Worm (Caenorhabditis elegans) whole organism, L2 larva: ENCODE results near the gene fipr-13.

ENCODE experiments used
- C34F6.9 ChIP-seq: fragments of 150-350 bp; optimal IDR thresholded peaks from 2 replicates; lab custom pipeline; 2014; ENCODE audit warnings: missing biosample characterization, missing genetic modification characterization
- F13H6.1 ChIP-seq: sonication (generic microtip); optimal IDR thresholded peaks from 2 replicates; lab custom pipeline; 2016; ENCODE audit warnings: missing genetic modification characterization, missing compliant biosample characterization
- R02D3.7 ChIP-seq: fragments of 150-350 bp; optimal IDR thresholded peaks from 2 replicates; lab custom pipeline; 2014; ENCODE audit warnings: missing biosample characterization, missing genetic modification characterization
- Y55F3AM.14 ChIP-seq: fragments of 200-800 bp; sonication (Bioruptor generic); optimal IDR thresholded peaks from 2 replicates; lab custom pipeline; 2018; ENCODE audit warnings: mild to moderate bottlenecking, missing genetic modification characterization, missing compliant biosample characterization
- ZK546.5 ChIP-seq: sonication (generic microtip); optimal IDR thresholded peaks from 2 replicates; lab custom pipeline; 2017; ENCODE audit warnings: missing biosample characterization, missing genetic modification characterization
- alr-1 ChIP-seq: fragments of 150-350 bp; optimal IDR thresholded peaks from 2 replicates; lab custom pipeline; 2014; ENCODE audit warnings: missing biosample characterization, missing genetic modification characterization
- aly-2 ChIP-seq: fragments of 150-350 bp; optimal IDR thresholded peaks from 2 replicates; lab custom pipeline; 2014; ENCODE audit warnings: missing biosample characterization, missing genetic modification characterization
- ama-1 ChIP-seq: fragments of 150-350 bp; optimal IDR thresholded peaks from 2 replicates; lab custom pipeline; 2018; ENCODE audit warnings: inconsistent platforms
- ceh-16 ChIP-seq: fragments of 150-350 bp; optimal IDR thresholded peaks from 2 replicates; lab custom pipeline; 2014; ENCODE audit warnings: missing biosample characterization, missing genetic modification characterization
- ceh-82 ChIP-seq: fragments of 150-350 bp; optimal IDR thresholded peaks from 2 replicates; lab custom pipeline; 2014; ENCODE audit warnings: missing biosample characterization, missing genetic modification characterization
- crh-2 ChIP-seq: sonication (generic microtip); optimal IDR thresholded peaks from 2 replicates; lab custom pipeline; 2017; ENCODE audit warnings: missing biosample characterization, missing genetic modification characterization
- dmd-4 ChIP-seq: sonication (generic microtip); optimal IDR thresholded peaks from 2 replicates; lab custom pipeline; 2017; ENCODE audit warnings: missing biosample characterization, missing genetic modification characterization
- egl-27 ChIP-seq: sonication (generic microtip); optimal IDR thresholded peaks from 3 replicates; lab custom pipeline; 2017; ENCODE audit warnings: missing biosample characterization, missing genetic modification reagents, missing genetic modification characterization
- elt-1 ChIP-seq: fragments of 150-350 bp; optimal IDR thresholded peaks from 2 replicates; lab custom pipeline; 2014; ENCODE audit warnings: missing biosample characterization, missing genetic modification characterization
- elt-3 ChIP-seq: sonication (generic microtip); optimal IDR thresholded peaks from 2 replicates; lab custom pipeline; 2017; ENCODE audit warnings: missing biosample characterization, missing genetic modification characterization
- fos-1 ChIP-seq: fragments of 150-350 bp; optimal IDR thresholded peaks from 2 replicates; lab custom pipeline; 2014; ENCODE audit warnings: missing biosample characterization, missing genetic modification characterization
- gmeb-1 ChIP-seq: fragments of 150-350 bp; optimal IDR thresholded peaks from 2 replicates; lab custom pipeline; 2014; ENCODE audit warnings: missing biosample characterization, missing genetic modification characterization
- lin-11 ChIP-seq: fragments of 150-350 bp; sonication (generic microtip); optimal IDR thresholded peaks from 2 replicates; lab custom pipeline; 2014; ENCODE audit warnings: missing biosample characterization, missing genetic modification characterization, inconsistent platforms, mixed read lengths
- lin-13 ChIP-seq: fragments of 150-350 bp; optimal IDR thresholded peaks from 2 replicates; lab custom pipeline; 2014; ENCODE audit warnings: missing biosample characterization, missing genetic modification reagents, missing genetic modification characterization
- lin-39 ChIP-seq: fragments of 150-350 bp; optimal IDR thresholded peaks from 2 replicates; lab custom pipeline; 2014; ENCODE audit warnings: missing biosample characterization, missing genetic modification reagents, missing genetic modification characterization
- lsy-2 ChIP-seq, 2 experiments: fragments of 150-350 bp in 1 of 2; sonication (generic microtip) in 1 of 2; optimal IDR thresholded peaks; 2 replicates each; lab custom pipeline; 2014 to 2017; ENCODE audit warnings: missing biosample characterization in 2 of 2, missing genetic modification characterization in 2 of 2
- mab-5 ChIP-seq: fragments of 150-350 bp; optimal IDR thresholded peaks from 2 replicates; lab custom pipeline; 2014; ENCODE audit warnings: missing biosample characterization, missing genetic modification characterization
- mbf-1 ChIP-seq: sonication (generic microtip); optimal IDR thresholded peaks from 2 replicates; lab custom pipeline; 2017; ENCODE audit warnings: missing biosample characterization, missing genetic modification characterization
- mdl-1 ChIP-seq, 2 experiments: fragments of 150-350 bp in 1 of 2; sonication (generic microtip) in 1 of 2; optimal IDR thresholded peaks; 2 replicates each; lab custom pipeline; 2017; ENCODE audit warnings: missing biosample characterization in 2 of 2, missing genetic modification characterization in 2 of 2
- nhr-10 ChIP-seq: sonication (generic microtip); optimal IDR thresholded peaks from 2 replicates; lab custom pipeline; 2017; ENCODE audit warnings: missing biosample characterization, missing genetic modification characterization
- nhr-11 ChIP-seq: fragments of 150-350 bp; optimal IDR thresholded peaks from 2 replicates; lab custom pipeline; 2014; ENCODE audit warnings: missing biosample characterization, missing genetic modification characterization
- nhr-12 ChIP-seq: fragments of 150-350 bp; optimal IDR thresholded peaks from 2 replicates; lab custom pipeline; 2014; ENCODE audit warnings: missing biosample characterization, missing genetic modification characterization
- nhr-129 ChIP-seq: fragments of 150-350 bp; optimal IDR thresholded peaks from 2 replicates; lab custom pipeline; 2014; ENCODE audit warnings: missing biosample characterization, missing genetic modification characterization
- nhr-21 ChIP-seq: fragments of 150-350 bp; optimal IDR thresholded peaks from 2 replicates; lab custom pipeline; 2014; ENCODE audit warnings: missing biosample characterization, missing genetic modification characterization
- nhr-23 ChIP-seq: fragments of 150-350 bp; optimal IDR thresholded peaks from 2 replicates; lab custom pipeline; 2014; ENCODE audit warnings: missing biosample characterization, missing genetic modification reagents, missing genetic modification characterization
- nhr-237 ChIP-seq: fragments of 150-350 bp; optimal IDR thresholded peaks from 2 replicates; lab custom pipeline; 2014; ENCODE audit warnings: missing biosample characterization, missing genetic modification characterization
- nhr-25 ChIP-seq: fragments of 150-350 bp; sonication (generic microtip); optimal IDR thresholded peaks from 3 replicates; lab custom pipeline; 2014; ENCODE audit warnings: missing biosample characterization, missing genetic modification characterization
- nhr-6 ChIP-seq: fragments of 150-350 bp; optimal IDR thresholded peaks from 2 replicates; lab custom pipeline; 2014; ENCODE audit warnings: missing biosample characterization, missing genetic modification characterization
- nhr-77 ChIP-seq: fragments of 150-350 bp; optimal IDR thresholded peaks from 2 replicates; lab custom pipeline; 2014; ENCODE audit warnings: missing biosample characterization, missing genetic modification characterization
- peb-1 ChIP-seq: fragments of 150-350 bp; optimal IDR thresholded peaks from 2 replicates; lab custom pipeline; 2014; ENCODE audit warnings: missing biosample characterization, missing genetic modification characterization
- sem-4 ChIP-seq: fragments of 150-350 bp; optimal IDR thresholded peaks from 2 replicates; lab custom pipeline; 2014; ENCODE audit warnings: missing biosample characterization, missing genetic modification reagents, missing genetic modification characterization
- skn-1 ChIP-seq: sonication (generic microtip); optimal IDR thresholded peaks from 2 replicates; lab custom pipeline; 2017; ENCODE audit warnings: missing biosample characterization, missing genetic modification characterization
- sma-3 ChIP-seq: sonication (generic microtip); optimal IDR thresholded peaks from 2 replicates; lab custom pipeline; 2016; ENCODE audit warnings: missing genetic modification reagents, missing genetic modification characterization, missing compliant biosample characterization
- sma-9 ChIP-seq, 2 experiments: fragments of 150-350 bp in 1 of 2; sonication (generic microtip) in 1 of 2; optimal IDR thresholded peaks; 2 replicates each; lab custom pipeline; 2014 to 2016; ENCODE audit warnings: missing genetic modification characterization in 2 of 2, mild to moderate bottlenecking in 1 of 2, missing biosample characterization in 1 of 2, missing compliant biosample characterization in 1 of 2, missing genetic modification reagents in 1 of 2, moderate library complexity in 1 of 2
- snpc-4 ChIP-seq: fragments of 150-350 bp; optimal IDR thresholded peaks from 2 replicates; lab custom pipeline; 2014; ENCODE audit warnings: missing biosample characterization, missing genetic modification characterization
- unc-39 ChIP-seq: fragments of 150-350 bp; optimal IDR thresholded peaks from 2 replicates; lab custom pipeline; 2014; ENCODE audit warnings: missing biosample characterization, missing genetic modification characterization
- unc-55 ChIP-seq: fragments of 150-350 bp; sonication (generic microtip); optimal IDR thresholded peaks from 3 replicates; lab custom pipeline; 2014; ENCODE audit warnings: missing biosample characterization, missing genetic modification reagents, missing genetic modification characterization
- unc-62 ChIP-seq: fragments of 150-350 bp; optimal IDR thresholded peaks from 2 replicates; lab custom pipeline; 2014; ENCODE audit warnings: missing biosample characterization, missing genetic modification reagents, missing genetic modification characterization
- zag-1 ChIP-seq: fragments of 150-350 bp; optimal IDR thresholded peaks from 2 replicates; lab custom pipeline; 2014; ENCODE audit warnings: missing biosample characterization, missing genetic modification characterization
- ztf-1 ChIP-seq: fragments of 200-800 bp; sonication (Bioruptor generic); conservative IDR thresholded peaks from 2 replicates; pipeline ENCODE4 v1.3.6; 2022; ENCODE audit warnings: missing genetic modification characterization, missing compliant biosample characterization
- ztf-11 ChIP-seq: sonication (generic microtip); optimal IDR thresholded peaks from 2 replicates; lab custom pipeline; 2017; ENCODE audit warnings: missing biosample characterization, missing genetic modification characterization
- ztf-4 ChIP-seq: fragments of 150-350 bp; optimal IDR thresholded peaks from 2 replicates; lab custom pipeline; 2014; ENCODE audit warnings: missing biosample characterization, missing genetic modification characterization

fipr-13 gene

DNA sequence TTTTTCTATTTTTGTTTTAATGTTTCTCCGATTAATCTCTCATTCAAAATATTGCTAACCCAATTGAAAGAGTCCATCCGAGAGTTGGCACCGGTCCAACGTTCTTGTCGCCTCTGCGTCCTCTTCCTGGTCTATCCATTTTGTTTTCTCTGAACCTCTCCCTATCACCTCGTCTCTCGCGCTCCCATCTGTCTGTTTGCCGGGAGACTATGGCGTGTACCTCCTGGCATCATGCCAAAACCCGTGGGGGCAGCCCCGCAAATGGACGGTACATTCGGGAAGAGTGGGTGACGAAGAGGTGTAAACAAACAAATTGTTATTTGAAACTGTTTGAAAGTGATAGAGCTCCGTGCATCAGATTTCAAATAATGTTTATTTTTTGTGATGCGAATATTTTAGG is 28.0 kb upstream of the fipr-13 start, which contains the start of gene T06E8.2 (continued):
- TF ChIP-seq nhr-12 (tag; lab: Kevin White, UChicago) (no peak), peb-1 (tag; lab: Kevin White, UChicago) (peak; percentile 41), lin-39 (tag; lab: Kevin White, UChicago) (no peak), ztf-11 (tag; lab: Kevin White, UChicago) (no peak), lin-13 (GFP tag; lab: Kevin White, UChicago) (no peak)
- TF ChIP-seq, all 48 proteins: peak for 11

DNA sequence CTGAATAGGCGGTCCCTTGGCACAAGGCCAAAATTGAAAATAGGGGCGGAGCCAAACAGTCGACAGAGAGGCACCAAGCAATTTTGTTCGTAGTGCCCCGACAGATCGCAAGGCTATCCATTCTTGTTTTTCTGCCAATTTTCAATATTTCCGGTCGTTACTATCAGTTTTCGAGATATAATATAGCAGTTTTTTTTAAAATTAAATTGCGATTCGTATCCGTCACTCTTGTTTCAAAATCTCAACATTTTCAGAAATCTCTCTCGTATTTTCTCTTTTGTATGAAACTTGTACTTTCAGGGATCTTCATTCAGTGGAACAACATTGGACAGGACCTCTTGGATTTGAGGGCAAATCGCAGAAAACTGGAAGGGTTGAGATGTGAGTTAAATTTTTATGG is 27.3 kb upstream of the fipr-13 start, which contains the start of gene F57A8.1:
F57A8.1 (plus strand) TSS at position 301 of the 400 bp plus-strand sequence.
- TF ChIP-seq nhr-77 (no peak), ztf-11 (tag; lab: Kevin White, UChicago) (no peak), ceh-16 (no peak), peb-1 (tag; lab: Kevin White, UChicago) (no peak), nhr-23 (tag; lab: Kevin White, UChicago) (no peak), gmeb-1 (tag; lab: Kevin White, UChicago) (no peak), zag-1 (tag; lab: Kevin White, UChicago) (no peak), nhr-6 (tag; lab: Kevin White, UChicago) (no peak), sma-3 (GFP tag; lab: Kevin White, UChicago) (no peak), elt-1 (tag; lab: Kevin White, UChicago) (no peak), nhr-25 (tag; lab: Kevin White, UChicago) (no peak), elt-3 (tag; lab: Kevin White, UChicago) (no peak), alr-1 (tag; lab: Kevin White, UChicago) (no peak), mab-5 (tag; lab: Kevin White, UChicago) (no peak)

DNA sequence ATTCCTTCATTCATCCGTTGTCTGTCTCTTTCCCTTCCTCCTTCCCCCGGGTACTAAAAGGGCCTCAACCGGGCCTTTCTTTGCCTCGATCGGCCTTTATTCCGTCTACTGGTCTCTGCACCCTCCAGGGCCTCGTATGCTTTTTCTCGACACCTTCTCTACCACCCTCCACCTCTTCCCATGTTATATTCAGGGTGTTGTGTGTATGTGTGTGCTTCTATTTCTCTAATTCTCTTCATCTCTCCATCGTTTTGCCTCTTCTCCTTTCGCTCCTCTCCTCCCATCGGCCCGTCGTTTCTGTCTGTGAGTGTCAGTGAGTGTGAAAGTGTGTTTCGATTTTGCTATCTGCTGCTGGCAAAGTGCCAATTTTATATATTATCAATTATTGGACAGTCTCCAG is 24.5 kb upstream of the fipr-13 start:
- TF ChIP-seq nhr-12 (tag; lab: Kevin White, UChicago), result no peak
- peak; percentile 81 for TF ChIP-seq fos-1 (tag; lab: Kevin White, UChicago)
- TF ChIP-seq egl-27, result peak; percentile 67
- TF ChIP-seq nhr-10, result no peak
- no peak for TF ChIP-seq R02D3.7 (tag; lab: Kevin White, UChicago)
- TF ChIP-seq unc-62 (GFP tag; lab: Kevin White, UChicago), result no peak
- TF ChIP-seq F13H6.1 (tag; lab: Kevin White, UChicago), result peak; percentile 82
- TF ChIP-seq ama-1 (lab: Kevin White, UChicago), result no peak
- peak; percentile 19 to 86 for TF ChIP-seq lsy-2 (tag; optimal IDR thresholded peaks at IDR 0.05; lab: Kevin White, UChicago)
- no peak for TF ChIP-seq ztf-11 (tag; lab: Kevin White, UChicago)
- TF ChIP-seq crh-2 (tag; lab: Kevin White, UChicago), result peak; percentile 73
- TF ChIP-seq elt-1 (tag; lab: Kevin White, UChicago), result no peak
- no peak for TF ChIP-seq ztf-4 (tag; lab: Kevin White, UChicago)
- peak; percentile 27 for TF ChIP-seq nhr-6 (tag; lab: Kevin White, UChicago)
- TF ChIP-seq snpc-4 (tag; lab: Kevin White, UChicago), result peak; percentile 11
- TF ChIP-seq nhr-237 (tag; lab: Kevin White, UChicago), result no peak
- TF ChIP-seq lin-11, result peak; percentile 28
- TF ChIP-seq zag-1 (tag; lab: Kevin White, UChicago), result no peak
- no peak for TF ChIP-seq mbf-1
- TF ChIP-seq lin-13 (GFP tag; lab: Kevin White, UChicago), result peak; percentile 34
- no peak for TF ChIP-seq nhr-23 (tag; lab: Kevin White, UChicago)
- no peak for TF ChIP-seq elt-3 (tag; lab: Kevin White, UChicago)
- peak; percentile 71 for TF ChIP-seq sma-3 (GFP tag; lab: Kevin White, UChicago)
- no peak for TF ChIP-seq peb-1 (tag; lab: Kevin White, UChicago)
- TF ChIP-seq ztf-1 (GFP tag; lab: Robert Waterston, UW), result no peak
- TF ChIP-seq ceh-82 (tag; lab: Kevin White, UChicago), result no peak
- no peak for TF ChIP-seq skn-1 (tag; lab: Kevin White, UChicago)
- TF ChIP-seq sma-9 (GFP tag; optimal IDR thresholded peaks at IDR 0.05; lab: Kevin White, UChicago), result peak; percentile 81
- no peak for TF ChIP-seq sma-9 (tag; optimal IDR thresholded peaks at IDR 0.05; lab: Kevin White, UChicago)
- no peak for TF ChIP-seq nhr-77
- peak; percentile 50 for TF ChIP-seq Y55F3AM.14
- peak; percentile 76 for TF ChIP-seq nhr-25 (tag; lab: Kevin White, UChicago)
- peak; percentile 67 for TF ChIP-seq sem-4 (tag; lab: Kevin White, UChicago)
- peak; percentile 47 for TF ChIP-seq gmeb-1 (tag; lab: Kevin White, UChicago)
- peak in 1 of 2 experiments; percentile 6 for TF ChIP-seq mdl-1 (tag; optimal IDR thresholded peaks at IDR 0.05; lab: Kevin White, UChicago)
- TF ChIP-seq ceh-16, result no peak
- no peak for TF ChIP-seq aly-2 (tag; lab: Kevin White, UChicago)
- no peak for TF ChIP-seq dmd-4
- peak; percentile 24 for TF ChIP-seq mab-5 (tag; lab: Kevin White, UChicago)
- no peak for TF ChIP-seq lin-39 (tag; lab: Kevin White, UChicago)
- TF ChIP-seq C34F6.9, result peak; percentile 75
- TF ChIP-seq nhr-21, result peak; percentile 11
- TF ChIP-seq nhr-129, result peak; percentile 84
- TF ChIP-seq unc-55 (GFP tag; lab: Kevin White, UChicago), result peak; percentile 65
- no peak for TF ChIP-seq ZK546.5 (tag; lab: Kevin White, UChicago)
- TF ChIP-seq alr-1 (tag; lab: Kevin White, UChicago), result no peak
- TF ChIP-seq nhr-11 (tag; lab: Kevin White, UChicago), result no peak
- TF ChIP-seq unc-39 (tag; lab: Kevin White, UChicago), result no peak
